Worm (Caenorhabditis elegans): ENCODE data around the gene rbg-3.

ce11 chrIII:4767869-4768645 is 13.8 kb downstream of the rbg-3 start:
- TF ChIP-seq W03F9.2 (tag; optimal IDR thresholded peaks at IDR 0.05) (no peak), him-1 (tag; optimal IDR thresholded peaks at IDR 0.05) (no peak)
